Worm (Caenorhabditis elegans): ENCODE measurements around the gene zip-1.
"Not testable (repeated sequence)": the region's sequence is repeated elsewhere in the genome, so short reads cannot be mapped to it uniquely, and the experiment has no call there.

The zip-1 gene

ce11 chrIII:12373306-12373705, 39.8 kb downstream of the zip-1 start:
- TF ChIP-seq ceh-82 (tag; optimal IDR thresholded peaks at IDR 0.05) (no peak), pqm-1 (tag; optimal IDR thresholded peaks at IDR 0.05) (no peak), nfya-1 (tag; optimal IDR thresholded peaks at IDR 0.05; ENCODE audit: insufficient read depth) (peak; percentile 88), zag-1 (tag; optimal IDR thresholded peaks at IDR 0.05) (no peak), egl-27 (tag; optimal IDR thresholded peaks at IDR 0.05) (no peak)

DNA sequence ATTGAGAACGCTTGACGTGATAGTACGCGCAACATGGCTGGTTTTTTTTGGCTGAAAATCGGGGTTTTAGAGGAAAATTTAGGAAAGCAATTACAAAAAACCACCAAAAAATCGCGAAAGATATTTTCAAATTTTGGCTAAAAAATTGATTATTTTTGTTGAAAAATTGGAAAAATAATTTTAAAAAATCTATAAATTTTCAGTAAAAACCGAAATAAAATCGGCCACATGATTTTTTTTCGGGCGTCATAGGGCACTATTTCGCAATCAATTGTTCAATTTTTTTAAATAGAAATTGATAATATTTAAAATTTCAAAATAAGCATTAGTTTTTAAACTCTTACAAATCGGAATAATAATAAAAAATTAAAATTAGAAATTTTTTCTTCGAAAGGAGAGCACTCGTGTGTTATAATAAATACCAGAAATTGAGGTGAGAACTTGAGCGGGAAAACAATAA, 40.3 kb downstream of the zip-1 start, which contains the start of gene glrx-5:
Gene glrx-5 (minus strand): TSS at position 51 of the 460 bp plus-strand sequence.
- TF ChIP-seq ztf-4 (tag; optimal IDR thresholded peaks at IDR 0.05) = no peak
- no peak for TF ChIP-seq unc-62 (GFP tag; optimal IDR thresholded peaks at IDR 0.05)
- TF ChIP-seq mdl-1 (tag; optimal IDR thresholded peaks at IDR 0.05) = no peak
- no peak for TF ChIP-seq mml-1 (tag; optimal IDR thresholded peaks at IDR 0.05)
- TF ChIP-seq nhr-11 (tag; optimal IDR thresholded peaks at IDR 0.05) = no peak
- no peak for TF ChIP-seq nfya-1 (tag; optimal IDR thresholded peaks at IDR 0.05; ENCODE audit: insufficient read depth)
- no peak for TF ChIP-seq R02D3.7 (tag; optimal IDR thresholded peaks at IDR 0.05)

ce11 chrIII:12375614-12376013, 42.1 kb downstream of the zip-1 start:
- TF ChIP-seq ZK546.5 (tag; optimal IDR thresholded peaks at IDR 0.05) (no peak), jun-1 (tag; optimal IDR thresholded peaks at IDR 0.05) (no peak), fkh-2 (tag; optimal IDR thresholded peaks at IDR 0.05) (no peak)

DNA sequence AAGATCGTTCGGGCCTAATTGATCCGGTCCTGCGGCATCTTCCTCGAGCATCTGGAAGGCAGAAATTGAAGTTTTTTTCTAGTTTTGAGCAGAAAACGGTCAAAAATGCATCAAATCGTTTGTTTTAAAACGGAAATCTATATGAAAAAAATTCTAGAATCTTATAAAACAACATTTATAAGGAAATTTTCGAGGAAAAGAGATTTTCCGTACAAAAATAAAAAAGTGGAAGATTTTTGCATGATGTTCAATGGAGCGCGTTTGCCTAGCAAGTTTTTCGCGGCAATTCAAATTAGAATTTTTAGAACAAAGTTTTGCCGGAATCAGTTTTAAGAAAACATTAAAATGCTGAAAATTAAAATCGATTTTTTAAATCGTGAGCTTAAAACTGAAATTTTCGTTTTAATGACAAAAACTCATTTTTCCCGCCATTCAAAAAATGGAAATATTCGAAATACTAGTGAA, 43.7 kb downstream of the zip-1 start, which contains the start of gene pph-4.2:
Gene pph-4.2 (minus strand): TSS at position 51 of the 465 bp plus-strand sequence.
- TF ChIP-seq pha-4 (tag; optimal IDR thresholded peaks at IDR 0.05) = peak; percentile 53
- TF ChIP-seq nhr-23 (tag; optimal IDR thresholded peaks at IDR 0.05) = peak; percentile 7
- no peak for TF ChIP-seq lsy-12 (tag; optimal IDR thresholded peaks at IDR 0.05)
- peak; percentile 59 for TF ChIP-seq lin-15B (tag; optimal IDR thresholded peaks at IDR 0.05)
- peak; percentile 65 for TF ChIP-seq nfya-1 (tag; optimal IDR thresholded peaks at IDR 0.05; ENCODE audit: insufficient read depth)

ce11 chrIII:12383709-12384108, 50.2 kb downstream of the zip-1 start, which contains the start of gene Y49E10.4:
Gene Y49E10.4, minus strand, starts transcription at chrIII:12383809.
- TF ChIP-seq ceh-9, nhr-77, daf-12 (tag; optimal IDR thresholded peaks at IDR 0.05): not testable (repeated sequence)

- not testable (repeated sequence) for TF ChIP-seq lsy-12, nhr-67, aly-2 (tag; optimal IDR thresholded peaks at IDR 0.05)
Measured at ce11 chrIII:12386597-12386996, 53.1 kb downstream of the zip-1 start, which contains the start of gene Y49E10.30. Gene Y49E10.30, plus strand, starts transcription at chrIII:12386897.

ce11 chrIII:12388106-12388505, 54.6 kb downstream of the zip-1 start:
- TF ChIP-seq pqm-1 (tag; optimal IDR thresholded peaks at IDR 0.05) (no peak), fkh-10 (GFP tag; optimal IDR thresholded peaks at IDR 0.05) (no peak), ceh-82 (tag; optimal IDR thresholded peaks at IDR 0.05) (no peak), lsy-12 (tag; optimal IDR thresholded peaks at IDR 0.05) (no peak), hmg-11 (tag; optimal IDR thresholded peaks at IDR 0.05) (no peak), R02D3.7 (tag; optimal IDR thresholded peaks at IDR 0.05) (no peak), nhr-77 (tag; optimal IDR thresholded peaks at IDR 0.05) (no peak), fkh-2 (tag; optimal IDR thresholded peaks at IDR 0.05) (no peak), lin-39 (tag; optimal IDR thresholded peaks at IDR 0.05) (no peak), ceh-28 (tag; optimal IDR thresholded peaks at IDR 0.05) (no peak), fos-1 (tag; optimal IDR thresholded peaks at IDR 0.05) (no peak), nhr-67 (tag; optimal IDR thresholded peaks at IDR 0.05) (no peak), elt-2 (tag; optimal IDR thresholded peaks at IDR 0.05) (no peak), pha-4 (tag; optimal IDR thresholded peaks at IDR 0.05) (no peak), nhr-11 (tag; optimal IDR thresholded peaks at IDR 0.05) (no peak), mml-1 (tag; optimal IDR thresholded peaks at IDR 0.05) (no peak), elt-3 (tag; optimal IDR thresholded peaks at IDR 0.05) (no peak)
